5 fruit fly cellular contexts compared by ENCODE assay signal in the genomic region with DNA sequence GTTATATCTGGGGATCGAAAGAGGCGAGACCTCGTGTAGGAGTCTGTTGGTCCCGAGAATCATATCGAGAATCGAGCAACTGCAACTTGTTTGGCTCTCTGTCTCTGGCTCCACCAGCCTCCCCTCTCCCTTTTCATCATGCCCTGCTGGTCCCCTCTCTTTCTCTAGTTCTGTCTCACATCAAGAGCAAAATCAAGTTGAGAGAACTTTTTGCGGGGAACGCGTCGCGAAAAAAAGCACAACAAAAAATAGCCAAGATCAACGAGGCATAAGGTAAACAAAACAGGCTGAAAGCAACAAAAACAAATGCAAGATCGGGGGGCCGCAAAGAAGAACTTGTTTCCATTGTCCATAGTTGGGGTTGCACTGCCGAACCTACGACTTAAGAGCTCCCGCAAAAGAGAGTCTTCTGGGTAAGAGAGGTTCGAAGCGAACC.
TF ChIP-seq lines count a peak whose summit lies in the region.

No protein-coding gene starts in this region.

- no peak for TF ChIP-seq CTCF in whole organism, embryonic (GFP tag; optimal IDR thresholded peaks at IDR 0.05; lab: Kevin White, UChicago)

TF ChIP-seq in whole organism, adult, 20 proteins besides CTCF, POLR2A, EP300 and RAD21:
- TF ChIP-seq CG5204 (GFP tag; optimal IDR thresholded peaks at IDR 0.05; lab: Kevin White, UChicago) (no peak), kay (GFP tag; lab: Kevin White, UChicago; ENCODE audit: borderline replicate concordance) (peak; percentile 74), tj (GFP tag; optimal IDR thresholded peaks at IDR 0.05; lab: Kevin White, UChicago) (peak; percentile 15), bab1 (GFP tag; optimal IDR thresholded peaks at IDR 0.05; lab: Kevin White, UChicago) (no peak), ovo (GFP tag; optimal IDR thresholded peaks at IDR 0.05; lab: Kevin White, UChicago) (no peak)

TF ChIP-seq in whole organism, embryonic, 481 proteins besides CTCF, POLR2A, EP300 and RAD21 (continues in another document):
- TF ChIP-seq Sry-δ (GFP tag; optimal IDR thresholded peaks at IDR 0.05; lab: Kevin White, UChicago), result no peak
- TF ChIP-seq CG8944 (GFP tag; optimal IDR thresholded peaks at IDR 0.05; lab: Kevin White, UChicago), result no peak
- TF ChIP-seq Drgx (GFP tag; IDR thresholded peaks at IDR 0.05; lab: Robert Waterston, UW), result 0 out of 2 replicates have a peak, but pooled peaks have one; percentile 26
- no peak for TF ChIP-seq Xbp1 (GFP tag; optimal IDR thresholded peaks at IDR 0.05; lab: Kevin White, UChicago)
- no peak for TF ChIP-seq CG9817 (tag; optimal IDR thresholded peaks at IDR 0.05; lab: Kevin White, UChicago)
- no peak for TF ChIP-seq D19B (GFP tag; optimal IDR thresholded peaks at IDR 0.05; lab: Kevin White, UChicago)
- TF ChIP-seq CG8089 (GFP tag; optimal IDR thresholded peaks at IDR 0.05; lab: Kevin White, UChicago), result no peak
- peak in 1 of 2 experiments; percentile 86 for TF ChIP-seq bsh (GFP tag; optimal IDR thresholded peaks at IDR 0.05; lab: Kevin White, UChicago)
- peak; percentile 30 for TF ChIP-seq sqz (GFP tag; optimal IDR thresholded peaks at IDR 0.05; lab: Kevin White, UChicago)
- TF ChIP-seq B-H1 (GFP tag; IDR thresholded peaks at IDR 0.05; lab: Robert Waterston, UW), result no peak
- no peak for TF ChIP-seq Fer2 (tag; optimal IDR thresholded peaks at IDR 0.05; lab: Kevin White, UChicago)
- peak; percentile 32 for TF ChIP-seq CG4360 (GFP tag; IDR thresholded peaks at IDR 0.05; lab: Robert Waterston, UW)
- TF ChIP-seq CG17612 (GFP tag; IDR thresholded peaks at IDR 0.05; lab: Robert Waterston, UW), result no peak
- no peak for TF ChIP-seq hkb (optimal IDR thresholded peaks at IDR 0.05; lab: Kevin White, UChicago)
- no peak for TF ChIP-seq hkb (GFP tag; IDR thresholded peaks at IDR 0.05; lab: Robert Waterston, UW)
- TF ChIP-seq CG2889 (GFP tag; IDR thresholded peaks at IDR 0.05; lab: Robert Waterston, UW), result no peak
- no peak for TF ChIP-seq Vsx1 (GFP tag; optimal IDR thresholded peaks at IDR 0.05; lab: Kevin White, UChicago)
- peak; percentile 92 for TF ChIP-seq nom (GFP tag; optimal IDR thresholded peaks at IDR 0.05; lab: Kevin White, UChicago)
- no peak for TF ChIP-seq twi (tag; optimal IDR thresholded peaks at IDR 0.05; lab: Kevin White, UChicago)
- peak; percentile 59 for TF ChIP-seq Ets65A (GFP tag; lab: Kevin White, UChicago)
- peak; percentile 86 for TF ChIP-seq CG3163 (GFP tag; optimal IDR thresholded peaks at IDR 0.05; lab: Kevin White, UChicago)

TF ChIP-seq in whole organism, prepupa, 60 proteins besides CTCF, POLR2A, EP300 and RAD21 (continues in another document):
- TF ChIP-seq CG4318 (GFP tag; optimal IDR thresholded peaks at IDR 0.05; lab: Kevin White, UChicago) (no peak), Eip93F (GFP tag; optimal IDR thresholded peaks at IDR 0.05; lab: Kevin White, UChicago) (no peak), topi (GFP tag; optimal IDR thresholded peaks at IDR 0.05; lab: Kevin White, UChicago) (peak; percentile 38), CG11762 (GFP tag; optimal IDR thresholded peaks at IDR 0.05; lab: Kevin White, UChicago; ENCODE audit: insufficient read depth) (no peak), CG6792 (GFP tag; optimal IDR thresholded peaks at IDR 0.05; lab: Kevin White, UChicago) (peak; percentile 36), Hr39 (GFP tag; optimal IDR thresholded peaks at IDR 0.05; lab: Kevin White, UChicago) (no peak), CG6276 (GFP tag; optimal IDR thresholded peaks at IDR 0.05; lab: Kevin White, UChicago) (peak; percentile 57), CG8632 (GFP tag; optimal IDR thresholded peaks at IDR 0.05; lab: Kevin White, UChicago) (peak; percentile 51), CG6854 (GFP tag; optimal IDR thresholded peaks at IDR 0.05; lab: Kevin White, UChicago) (peak; percentile 55), CG34406 (GFP tag; optimal IDR thresholded peaks at IDR 0.05; lab: Kevin White, UChicago) (peak; percentile 40), spab (GFP tag; optimal IDR thresholded peaks at IDR 0.05; lab: Kevin White, UChicago) (peak; percentile 76), CG10631 (GFP tag; optimal IDR thresholded peaks at IDR 0.05; lab: Kevin White, UChicago) (peak; percentile 17), CG6808 (GFP tag; optimal IDR thresholded peaks at IDR 0.05; lab: Kevin White, UChicago) (peak; percentile 88), CG9139 (GFP tag; optimal IDR thresholded peaks at IDR 0.05; lab: Kevin White, UChicago) (peak; percentile 89), CG8319 (GFP tag; optimal IDR thresholded peaks at IDR 0.05; lab: Kevin White, UChicago) (no peak), CG3919 (GFP tag; optimal IDR thresholded peaks at IDR 0.05; lab: Kevin White, UChicago) (peak; percentile 54), CG16779 (tag; optimal IDR thresholded peaks at IDR 0.05; lab: Kevin White, UChicago) (peak; percentile 79), ss (GFP tag; optimal IDR thresholded peaks at IDR 0.05; lab: Kevin White, UChicago) (peak; percentile 94), CG1621 (tag; optimal IDR thresholded peaks at IDR 0.05; lab: Kevin White, UChicago) (peak; percentile 81), CG7368 (GFP tag; optimal IDR thresholded peaks at IDR 0.05; lab: Kevin White, UChicago) (peak; percentile 47), vri (GFP tag; optimal IDR thresholded peaks at IDR 0.05; lab: Kevin White, UChicago) (peak; percentile 38)

TF ChIP-seq in whole organism, pupa, 21 proteins besides CTCF, POLR2A, EP300 and RAD21:
- TF ChIP-seq Pif1A (GFP tag; optimal IDR thresholded peaks at IDR 0.05; lab: Kevin White, UChicago) (peak; percentile 72), CG32121 (GFP tag; IDR thresholded peaks at IDR 0.05; lab: Robert Waterston, UW) (peak; percentile 36; the same call in 1 of the 2 replicates), CG8159 (tag; optimal IDR thresholded peaks at IDR 0.05; lab: Kevin White, UChicago) (peak; percentile 80), fd96Ca (GFP tag; IDR thresholded peaks at IDR 0.05; lab: Robert Waterston, UW) (peak; percentile 80), CG14655 (GFP tag; optimal IDR thresholded peaks at IDR 0.05; lab: Kevin White, UChicago) (peak; percentile 72), Pif1B (GFP tag; optimal IDR thresholded peaks at IDR 0.05; lab: Kevin White, UChicago) (peak; percentile 79), gl (tag; optimal IDR thresholded peaks at IDR 0.05; lab: Kevin White, UChicago) (peak; percentile 96), Ets98B (GFP tag; IDR thresholded peaks at IDR 0.05; lab: Robert Waterston, UW) (peak; percentile 45), rn (GFP tag; IDR thresholded peaks at IDR 0.05; lab: Robert Waterston, UW) (peak; percentile 31), CG34367 (tag; optimal IDR thresholded peaks at IDR 0.05; lab: Kevin White, UChicago) (peak; percentile 79), Snoo (tag; optimal IDR thresholded peaks at IDR 0.05; lab: Kevin White, UChicago) (peak; percentile 43), D1 (tag; optimal IDR thresholded peaks at IDR 0.05; lab: Kevin White, UChicago) (peak; percentile 42), CG15710 (tag; optimal IDR thresholded peaks at IDR 0.05; lab: Kevin White, UChicago) (peak; percentile 79), CG17806 (tag; optimal IDR thresholded peaks at IDR 0.05; lab: Kevin White, UChicago) (peak; percentile 69), CG13204 (GFP tag; optimal IDR thresholded peaks at IDR 0.05; lab: Kevin White, UChicago) (peak; percentile 76), EcR (GFP tag; optimal IDR thresholded peaks at IDR 0.05; lab: Kevin White, UChicago) (peak; percentile 87), CG9948 (tag; optimal IDR thresholded peaks at IDR 0.05; lab: Kevin White, UChicago) (peak; percentile 71), CG8301 (tag; optimal IDR thresholded peaks at IDR 0.05; lab: Kevin White, UChicago) (peak; percentile 47), CG4496 (GFP tag; IDR thresholded peaks at IDR 0.05; lab: Robert Waterston, UW) (peak; percentile 74; the same call in 2 of the 3 replicates), CG10348 (GFP tag; IDR thresholded peaks at IDR 0.05; lab: Robert Waterston, UW) (no peak), CG12605 (GFP tag; IDR thresholded peaks at IDR 0.05; lab: Robert Waterston, UW) (peak; percentile 78)

TF ChIP-seq in whole organism, wandering third instar larva, 38 proteins besides CTCF, POLR2A, EP300 and RAD21 (continues in another document):
- TF ChIP-seq usp (GFP tag; optimal IDR thresholded peaks at IDR 0.05; lab: Kevin White, UChicago) (no peak), rgr (GFP tag; optimal IDR thresholded peaks at IDR 0.05; lab: Kevin White, UChicago) (no peak), Hr83 (GFP tag; optimal IDR thresholded peaks at IDR 0.05; lab: Kevin White, UChicago; ENCODE audit: poor library complexity, severe bottlenecking) (no peak), Vsx2 (GFP tag; optimal IDR thresholded peaks at IDR 0.05; lab: Kevin White, UChicago; ENCODE audit: partially characterized antibody) (peak; percentile 42), HLH106 (tag; optimal IDR thresholded peaks at IDR 0.05; lab: Kevin White, UChicago) (no peak), CG32264 (GFP tag; optimal IDR thresholded peaks at IDR 0.05; lab: Kevin White, UChicago) (no peak), br (GFP tag; optimal IDR thresholded peaks at IDR 0.05; lab: Kevin White, UChicago) (peak; percentile 25), GATAd (GFP tag; optimal IDR thresholded peaks at IDR 0.05; lab: Kevin White, UChicago) (no peak), fru (GFP tag; optimal IDR thresholded peaks at IDR 0.05; lab: Kevin White, UChicago) (peak; percentile 20), OdsH (GFP tag; optimal IDR thresholded peaks at IDR 0.05; lab: Kevin White, UChicago) (no peak), h (GFP tag; optimal IDR thresholded peaks at IDR 0.05; lab: Kevin White, UChicago) (no peak), brk (GFP tag; optimal IDR thresholded peaks at IDR 0.05; lab: Kevin White, UChicago) (peak; percentile 66), sv (GFP tag; optimal IDR thresholded peaks at IDR 0.05; lab: Kevin White, UChicago) (no peak), Dif (GFP tag; optimal IDR thresholded peaks at IDR 0.05; lab: Kevin White, UChicago; ENCODE audit: partially characterized antibody) (peak; percentile 29), Mio (GFP tag; optimal IDR thresholded peaks at IDR 0.05; lab: Kevin White, UChicago) (no peak), Dfd (GFP tag; optimal IDR thresholded peaks at IDR 0.05; lab: Kevin White, UChicago) (no peak), psq (GFP tag; optimal IDR thresholded peaks at IDR 0.05; lab: Kevin White, UChicago) (peak; percentile 70), Hnf4 (GFP tag; optimal IDR thresholded peaks at IDR 0.05; lab: Kevin White, UChicago) (no peak), woc (GFP tag; optimal IDR thresholded peaks at IDR 0.05; lab: Kevin White, UChicago) (no peak), tai (GFP tag; optimal IDR thresholded peaks at IDR 0.05; lab: Kevin White, UChicago) (no peak), dl (GFP tag; optimal IDR thresholded peaks at IDR 0.05; lab: Kevin White, UChicago; ENCODE audit: insufficient read depth in 1 of 2, partially characterized antibody in 2 of 2) (peak; percentile 45 to 47), Rel (GFP tag; optimal IDR thresholded peaks at IDR 0.05; lab: Kevin White, UChicago) (peak; percentile 74), Rel (tag; optimal IDR thresholded peaks at IDR 0.05; lab: Kevin White, UChicago) (no peak), sage (GFP tag; optimal IDR thresholded peaks at IDR 0.05; lab: Kevin White, UChicago) (no peak), Jra (GFP tag; optimal IDR thresholded peaks at IDR 0.05; lab: Kevin White, UChicago) (no peak), Abd-B (GFP tag; optimal IDR thresholded peaks at IDR 0.05; lab: Kevin White, UChicago) (no peak)
